Worm (Caenorhabditis elegans): ENCODE results near the gene B0416.2.

DNA sequence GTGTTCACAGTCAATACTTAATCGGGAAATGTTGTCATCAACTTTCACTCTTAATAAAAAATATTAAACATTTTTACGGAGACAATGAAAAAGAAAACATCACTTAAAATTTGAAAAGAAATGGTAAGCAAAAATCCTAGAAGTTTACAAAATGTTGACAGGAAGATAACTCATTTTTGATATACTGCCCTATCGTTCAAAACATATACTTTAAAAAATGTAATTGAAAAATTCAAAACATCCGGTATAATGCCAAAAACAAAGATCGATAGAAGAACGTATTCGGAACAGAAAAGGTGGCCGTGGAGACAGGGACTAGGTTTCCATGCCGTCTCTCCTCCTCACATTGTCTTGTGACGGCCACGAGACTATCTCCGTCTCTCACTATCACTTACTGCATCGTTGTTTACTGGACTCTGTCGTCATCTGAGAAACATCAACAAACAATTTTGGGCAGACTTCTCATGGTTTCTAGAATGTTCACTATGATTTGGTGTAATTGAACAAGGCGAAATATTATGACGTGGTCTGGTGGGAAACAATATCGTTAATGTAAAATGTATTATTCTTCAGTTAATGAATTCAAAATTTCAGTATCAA, 48.5 kb downstream of the B0416.2 start, which contains the start of gene oga-1:
- TF ChIP-seq nhr-237 (tag; optimal IDR thresholded peaks at IDR 0.05) (no peak), nhr-77 (tag; optimal IDR thresholded peaks at IDR 0.05) (no peak), lin-39 (tag; optimal IDR thresholded peaks at IDR 0.05) (peak; percentile 75), zag-1 (tag; optimal IDR thresholded peaks at IDR 0.05) (no peak), lin-15B (tag; optimal IDR thresholded peaks at IDR 0.05) (peak; percentile 25)

All from whole organism, L3 larva.